Worm (Caenorhabditis elegans) whole organism, L1 larva: Measurements from ENCODE around the gene F59B10.2.
A peak's percentile ranks its signal among the peaks of the same experiment; 100 is the strongest.

Experiments used
- C16A3.4 ChIP-seq: fragments of 150-350 bp; optimal IDR thresholded peaks from 2 replicates; lab custom pipeline; 2014; ENCODE audit warnings: missing biosample characterization, missing genetic modification characterization
- Y116A8C.19 ChIP-seq: sonication (generic microtip); optimal IDR thresholded peaks from 2 replicates; lab custom pipeline; 2016; ENCODE audit warnings: missing compliant biosample characterization, missing genetic modification characterization, borderline replicate concordance
- alr-1 ChIP-seq: fragments of 200-800 bp; sonication (Bioruptor generic); optimal IDR thresholded peaks from 2 replicates; lab custom pipeline; 2018; ENCODE audit warnings: borderline replicate concordance, mild to moderate bottlenecking, missing genetic modification characterization, missing compliant biosample characterization
- aly-2 ChIP-seq: fragments of 150-350 bp; optimal IDR thresholded peaks from 2 replicates; lab custom pipeline; 2014; ENCODE audit warnings: missing biosample characterization, missing genetic modification characterization
- ama-1 ChIP-seq: fragments of 150-350 bp; optimal IDR thresholded peaks from 2 replicates; lab custom pipeline; 2014
- blmp-1 ChIP-seq: fragments of 150-350 bp; optimal IDR thresholded peaks from 2 replicates; lab custom pipeline; 2014; ENCODE audit warnings: missing biosample characterization, missing genetic modification characterization
- ceh-82 ChIP-seq, 3 experiments: fragments of 150-350 bp in 1 of 3; sonication (generic microtip) in 2 of 3; optimal IDR thresholded peaks; 2 replicates each; lab custom pipeline; 2014 to 2017; ENCODE audit warnings: missing biosample characterization in 3 of 3, missing genetic modification characterization in 3 of 3
- ces-1 ChIP-seq: fragments of 150-350 bp; optimal IDR thresholded peaks from 2 replicates; lab custom pipeline; 2014; ENCODE audit warnings: missing biosample characterization, missing genetic modification reagents, missing genetic modification characterization
- efl-1 ChIP-seq, 4 experiments: fragments of 150-350 bp; optimal IDR thresholded peaks in 3 of 4; peaks in 1 of 4; 1 replicate in 1 of 4; 2 replicates in 3 of 4; lab custom pipeline; 2014; ENCODE audit warnings: missing biosample characterization in 2 of 4, missing genetic modification characterization in 2 of 4, missing genetic modification reagents in 2 of 4
- efl-3 ChIP-seq: fragments of 200-800 bp; sonication (Bioruptor generic); optimal IDR thresholded peaks from 2 replicates; lab custom pipeline; 2018; ENCODE audit warnings: mild to moderate bottlenecking, missing genetic modification characterization, missing compliant biosample characterization
- egl-13 ChIP-seq: sonication (generic microtip); optimal IDR thresholded peaks from 2 replicates; lab custom pipeline; 2016; ENCODE audit warnings: missing genotype, missing genetic modification reagents, missing genetic modification characterization, missing compliant biosample characterization
- egl-27 ChIP-seq, 2 experiments: fragments of 150-350 bp in 1 of 2; sonication (generic microtip); optimal IDR thresholded peaks; 3 replicates each; lab custom pipeline; 2017 to 2018; ENCODE audit warnings: missing biosample characterization in 2 of 2, missing genetic modification characterization in 2 of 2, missing genetic modification reagents in 2 of 2
- ets-5 ChIP-seq: fragments of 200-800 bp; sonication (Bioruptor generic); IDR thresholded peaks from 2 replicates; pipeline ENCODE4 v1.3.6; 2022; ENCODE audit warnings: missing genetic modification characterization, missing compliant biosample characterization
- fkh-8 ChIP-seq: sonication (generic microtip); optimal IDR thresholded peaks from 2 replicates; lab custom pipeline; 2016; ENCODE audit warnings: mild to moderate bottlenecking, missing genetic modification characterization, missing compliant biosample characterization
- hlh-17 ChIP-seq: fragments of 200-800 bp; sonication (Bioruptor generic); optimal IDR thresholded peaks from 2 replicates; lab custom pipeline; 2018; ENCODE audit warnings: missing genetic modification characterization, mild to moderate bottlenecking, missing compliant biosample characterization, moderate library complexity, borderline replicate concordance
- hlh-4 ChIP-seq: sonication (generic microtip); optimal IDR thresholded peaks from 2 replicates; lab custom pipeline; 2016; ENCODE audit warnings: mild to moderate bottlenecking, missing genetic modification characterization, missing compliant biosample characterization
- hpl-2 ChIP-seq: fragments of 150-350 bp; optimal IDR thresholded peaks from 2 replicates; lab custom pipeline; 2014; ENCODE audit warnings: missing biosample characterization, missing genetic modification reagents, missing genetic modification characterization
- lin-13 ChIP-seq: fragments of 150-350 bp; optimal IDR thresholded peaks from 2 replicates; lab custom pipeline; 2014; ENCODE audit warnings: missing biosample characterization, missing genetic modification reagents, missing genetic modification characterization
- lin-14 ChIP-seq: fragments of 200-800 bp; sonication (Bioruptor generic); optimal IDR thresholded peaks from 2 replicates; lab custom pipeline; 2018; ENCODE audit warnings: mild to moderate bottlenecking, missing genetic modification characterization, moderate library complexity, missing compliant biosample characterization
- lin-35 ChIP-seq, 2 experiments: fragments of 150-350 bp; optimal IDR thresholded peaks; 2 replicates each; lab custom pipeline; 2014; ENCODE audit warnings: missing biosample characterization in 2 of 2, missing genetic modification characterization in 2 of 2, missing genetic modification reagents in 2 of 2
- lin-39 ChIP-seq: fragments of 150-350 bp; optimal IDR thresholded peaks from 2 replicates; lab custom pipeline; 2014; ENCODE audit warnings: missing biosample characterization, missing genetic modification reagents, missing genetic modification characterization
- lir-3 ChIP-seq: sonication (generic microtip); optimal IDR thresholded peaks from 2 replicates; lab custom pipeline; 2016; ENCODE audit warnings: mild to moderate bottlenecking, missing genetic modification characterization, moderate library complexity, missing compliant biosample characterization; ENCODE audit not compliant: poor library complexity
- mab-9 ChIP-seq: fragments of 200-800 bp; sonication (Bioruptor generic); IDR thresholded peaks from 2 replicates; pipeline ENCODE4 v1.3.6; 2022; ENCODE audit warnings: missing genetic modification reagents, missing genetic modification characterization, missing compliant biosample characterization
- mep-1 ChIP-seq: fragments of 150-350 bp; optimal IDR thresholded peaks from 2 replicates; lab custom pipeline; 2014; ENCODE audit warnings: missing biosample characterization, missing genetic modification characterization
- nhr-12 ChIP-seq: sonication (generic microtip); optimal IDR thresholded peaks from 2 replicates; lab custom pipeline; 2017; ENCODE audit warnings: missing biosample characterization, missing genetic modification characterization
- nhr-19 ChIP-seq: fragments of 200-800 bp; sonication (Bioruptor generic); conservative IDR thresholded peaks from 2 replicates; pipeline ENCODE4 v1.3.6; 2022; ENCODE audit warnings: missing genetic modification characterization, missing compliant biosample characterization
- nhr-20 ChIP-seq: sonication (generic microtip); optimal IDR thresholded peaks from 2 replicates; lab custom pipeline; 2016; ENCODE audit warnings: mild to moderate bottlenecking, missing genetic modification characterization, missing compliant biosample characterization
- nhr-76 ChIP-seq: sonication (generic microtip); optimal IDR thresholded peaks from 2 replicates; lab custom pipeline; 2017; ENCODE audit warnings: missing biosample characterization, missing genetic modification characterization
- nhr-85 ChIP-seq: sonication (generic microtip); peaks from one replicate; lab custom pipeline; 2016; ENCODE audit warnings: missing genetic modification characterization, inconsistent platforms, missing compliant biosample characterization
- pag-3 ChIP-seq: sonication (generic microtip); optimal IDR thresholded peaks from 2 replicates; lab custom pipeline; 2017; ENCODE audit warnings: missing genetic modification characterization, mild to moderate bottlenecking, missing compliant biosample characterization, antibody characterized with exemption, borderline replicate concordance; ENCODE audit not compliant: insufficient read depth
- pax-3 ChIP-seq: fragments of 200-800 bp; sonication (Bioruptor generic); optimal IDR thresholded peaks from 2 replicates; lab custom pipeline; 2018; ENCODE audit warnings: mild to moderate bottlenecking, missing genetic modification characterization, moderate library complexity, missing compliant biosample characterization
- rnt-1 ChIP-seq: sonication (generic microtip); optimal IDR thresholded peaks from 2 replicates; lab custom pipeline; 2016; ENCODE audit warnings: mild to moderate bottlenecking, missing genetic modification characterization, moderate library complexity, missing compliant biosample characterization
- snpc-4 ChIP-seq: fragments of 150-350 bp; optimal IDR thresholded peaks from 2 replicates; lab custom pipeline; 2014; ENCODE audit warnings: missing biosample characterization, missing genetic modification characterization
- snu-23 ChIP-seq: sonication (generic microtip); optimal IDR thresholded peaks from 2 replicates; lab custom pipeline; 2016; ENCODE audit warnings: missing genetic modification characterization, missing compliant biosample characterization
- sox-4 ChIP-seq: sonication (generic microtip); optimal IDR thresholded peaks from 2 replicates; lab custom pipeline; 2016; ENCODE audit warnings: missing genetic modification characterization, missing compliant biosample characterization
- sptf-1 ChIP-seq: fragments of 150-350 bp; optimal IDR thresholded peaks from 2 replicates; lab custom pipeline; 2014; ENCODE audit warnings: missing biosample characterization, missing genetic modification characterization
- sup-37 ChIP-seq: fragments of 200-800 bp; sonication (Bioruptor generic); optimal IDR thresholded peaks from 2 replicates; lab custom pipeline; 2018; ENCODE audit warnings: mild to moderate bottlenecking, missing genetic modification characterization, missing compliant biosample characterization
- unc-30 ChIP-seq: sonication (generic microtip); optimal IDR thresholded peaks from 2 replicates; lab custom pipeline; 2017; ENCODE audit warnings: missing biosample characterization, missing genetic modification characterization
- unc-62 ChIP-seq: fragments of 150-350 bp; optimal IDR thresholded peaks from 2 replicates; lab custom pipeline; 2014; ENCODE audit warnings: missing biosample characterization, missing genetic modification reagents, missing genetic modification characterization
- vab-15 ChIP-seq: sonication (generic microtip); optimal IDR thresholded peaks from 2 replicates; lab custom pipeline; 2017; ENCODE audit warnings: missing genotype, mild to moderate bottlenecking, missing genetic modification characterization, missing compliant biosample characterization
- xbp-1 ChIP-seq: sonication (generic microtip); optimal IDR thresholded peaks from 2 replicates; lab custom pipeline; 2016; ENCODE audit warnings: missing genetic modification characterization, missing compliant biosample characterization
- zag-1 ChIP-seq: fragments of 150-350 bp; optimal IDR thresholded peaks from 2 replicates; lab custom pipeline; 2014; ENCODE audit warnings: missing biosample characterization, missing genetic modification characterization
- zip-4 ChIP-seq: fragments of 200-800 bp; sonication (Bioruptor generic); optimal IDR thresholded peaks from 2 replicates; lab custom pipeline; 2018; ENCODE audit warnings: mild to moderate bottlenecking, missing genetic modification characterization, moderate library complexity, missing compliant biosample characterization
- ztf-11 ChIP-seq, 2 experiments: sonication (generic microtip); optimal IDR thresholded peaks; 2 replicates each; lab custom pipeline; 2016 to 2017; ENCODE audit warnings: missing genetic modification characterization in 2 of 2, missing biosample characterization in 1 of 2, missing compliant biosample characterization in 1 of 2
- ztf-4 ChIP-seq: fragments of 150-350 bp; optimal IDR thresholded peaks from 2 replicates; lab custom pipeline; 2014; ENCODE audit warnings: missing biosample characterization, missing genetic modification characterization

F59B10.2 gene

DNA sequence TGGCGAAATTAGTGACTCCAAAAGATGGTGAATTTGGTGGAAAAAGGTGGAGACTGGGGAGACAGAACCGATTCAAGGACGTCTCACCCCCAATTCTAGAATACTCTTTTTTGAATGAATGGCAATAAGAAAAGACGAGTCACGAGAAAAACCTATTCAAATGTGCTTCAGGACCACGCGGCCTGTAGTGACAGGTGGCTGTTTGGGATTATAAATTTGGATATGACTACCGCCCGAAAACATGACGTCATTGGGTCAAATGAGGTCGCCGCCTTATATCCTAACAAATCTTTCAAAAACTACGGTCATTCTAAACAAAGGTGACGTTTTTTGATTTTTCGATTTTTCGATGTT, 44.4 kb upstream of the F59B10.2 start (continued):
- TF ChIP-seq mep-1 (peak; percentile 59), ztf-4 (tag; lab: Kevin White, UChicago) (no peak)

- no peak for TF ChIP-seq ztf-11 (tag; optimal IDR thresholded peaks at IDR 0.05; lab: Kevin White, UChicago)
- TF ChIP-seq mep-1, result no peak
- TF ChIP-seq mab-9 (GFP tag; lab: Robert Waterston, UW), result no peak
- no peak for TF ChIP-seq unc-30 (tag; lab: Kevin White, UChicago)
- no peak for TF ChIP-seq nhr-76 (tag; lab: Kevin White, UChicago)
- TF ChIP-seq ets-5 (GFP tag; lab: Robert Waterston, UW), result no peak
- no peak for TF ChIP-seq nhr-20
- no peak for TF ChIP-seq egl-13 (tag; lab: Kevin White, UChicago)
- no peak for TF ChIP-seq unc-62 (GFP tag; lab: Kevin White, UChicago)
- no peak for TF ChIP-seq Y116A8C.19 (tag; lab: Kevin White, UChicago)
- TF ChIP-seq fkh-8 (tag; lab: Kevin White, UChicago), result no peak
- TF ChIP-seq ces-1, result no peak
- TF ChIP-seq ceh-82 (tag; optimal IDR thresholded peaks at IDR 0.05; lab: Kevin White, UChicago), result no peak
- TF ChIP-seq zag-1 (tag; lab: Kevin White, UChicago), result no peak
- TF ChIP-seq sup-37 (GFP tag; lab: Kevin White, UChicago), result no peak
- no peak for TF ChIP-seq nhr-12 (tag; lab: Kevin White, UChicago)
- no peak for TF ChIP-seq hpl-2 (GFP tag; lab: Kevin White, UChicago)
- TF ChIP-seq lir-3 (tag; lab: Kevin White, UChicago), result no peak
- TF ChIP-seq efl-1 (optimal IDR thresholded peaks at IDR 0.05; lab: Kevin White, UChicago), result no peak
- peak in 1 of 2 experiments; percentile 33 for TF ChIP-seq efl-1 (GFP tag; optimal IDR thresholded peaks at IDR 0.05 in 1 of 2; lab: Kevin White, UChicago)
- TF ChIP-seq lin-14 (GFP tag; lab: Kevin White, UChicago), result peak; percentile 4
- no peak for TF ChIP-seq blmp-1 (tag; lab: Kevin White, UChicago)
- no peak for TF ChIP-seq hlh-4 (tag; lab: Kevin White, UChicago)
- no peak for TF ChIP-seq sptf-1
- TF ChIP-seq pax-3 (tag; lab: Kevin White, UChicago), result no peak
- no peak for TF ChIP-seq lin-13
- TF ChIP-seq vab-15 (tag; lab: Kevin White, UChicago), result no peak
- TF ChIP-seq aly-2, result no peak
- no peak for TF ChIP-seq snpc-4 (tag; lab: Kevin White, UChicago)
- TF ChIP-seq nhr-85 (tag; lab: Kevin White, UChicago), result no peak
- no peak for TF ChIP-seq pag-3
- no peak for TF ChIP-seq egl-27 (tag; optimal IDR thresholded peaks at IDR 0.05; lab: Kevin White, UChicago)
- TF ChIP-seq ama-1, result peak; percentile 73
- TF ChIP-seq hlh-17 (GFP tag; lab: Kevin White, UChicago), result no peak
- no peak for TF ChIP-seq alr-1 (tag; lab: Kevin White, UChicago)
- no peak for TF ChIP-seq lin-39 (tag; lab: Kevin White, UChicago)
- TF ChIP-seq lin-35 (GFP tag; optimal IDR thresholded peaks at IDR 0.05; lab: Kevin White, UChicago), result peak in 1 of 2 experiments; percentile 3
- TF ChIP-seq xbp-1 (tag; lab: Kevin White, UChicago), result no peak
- no peak for TF ChIP-seq snu-23 (GFP tag; lab: Kevin White, UChicago)
- no peak for TF ChIP-seq nhr-19 (GFP tag; lab: Robert Waterston, UW)
- no peak for TF ChIP-seq zip-4 (GFP tag; lab: Kevin White, UChicago)
- TF ChIP-seq rnt-1 (tag; lab: Kevin White, UChicago), result peak; percentile 28
- no peak for TF ChIP-seq efl-3 (GFP tag; lab: Kevin White, UChicago)
- TF ChIP-seq C16A3.4 (tag; lab: Kevin White, UChicago), result no peak
- TF ChIP-seq sox-4 (tag; lab: Kevin White, UChicago), result no peak
These were observed 43.9 kb upstream of the F59B10.2 start for ce11 chrII:10553377-10554045.
